Worm (Caenorhabditis elegans) whole organism, L4/young adult: ENCODE data around the gene clec-190.

Experiments
- W03F9.2 ChIP-seq: fragments of 150-350 bp; optimal IDR thresholded peaks from 2 replicates; lab custom pipeline; 2014; ENCODE audit warnings: missing biosample characterization, missing genetic modification characterization
- dao-5 ChIP-seq: sonication (generic microtip); optimal IDR thresholded peaks from 2 replicates; lab custom pipeline; 2016; ENCODE audit warnings: missing genotype, missing genetic modification characterization, moderate library complexity, missing compliant biosample characterization
- him-1 ChIP-seq: sonication (generic microtip); optimal IDR thresholded peaks from 2 replicates; lab custom pipeline; 2016; ENCODE audit warnings: missing genotype, missing genetic modification reagents, missing genetic modification characterization, missing compliant biosample characterization

ce11 chrIV:15113117-15113516 lies 12.8 kb downstream of the clec-190 start, which contains the start of gene M199.134:
- TF ChIP-seq him-1 (tag; lab: Kevin White, UChicago) (no peak), dao-5 (tag; lab: Kevin White, UChicago) (no peak), W03F9.2 (tag; lab: Kevin White, UChicago) (no peak)
